Fruit fly (Drosophila melanogaster): ENCODE data around the gene CG10063.
A peak's percentile ranks its signal among the peaks of the same experiment; 100 is the strongest.

DNA sequence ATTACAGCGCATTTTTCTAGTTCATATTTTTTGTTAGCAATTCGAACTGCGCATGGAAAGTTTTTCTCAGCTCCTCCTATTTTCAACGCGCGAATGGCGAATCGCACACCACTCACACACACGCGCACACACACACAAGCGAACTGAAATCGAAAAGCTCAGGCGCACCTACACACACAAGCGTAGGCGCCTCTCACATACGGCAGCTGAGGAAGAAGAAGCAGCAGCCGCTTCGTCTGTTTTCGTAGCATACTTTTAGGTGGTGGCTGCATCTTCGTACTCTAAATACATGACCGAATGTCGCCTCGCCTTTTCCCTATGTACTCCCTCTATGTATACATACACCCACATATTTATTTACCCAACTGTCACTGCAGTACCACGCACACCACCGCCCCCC lies 46.4 kb downstream of the CG10063 start:
- no peak for TF ChIP-seq sage (GFP tag; optimal IDR thresholded peaks at IDR 0.05)
- no peak for TF ChIP-seq Rel (GFP tag; optimal IDR thresholded peaks at IDR 0.05)
- TF ChIP-seq Rel (tag; optimal IDR thresholded peaks at IDR 0.05): no peak
- no peak for TF ChIP-seq lola (GFP tag; optimal IDR thresholded peaks at IDR 0.05)
- TF ChIP-seq Dfd (GFP tag; optimal IDR thresholded peaks at IDR 0.05): peak; percentile 10
- no peak for TF ChIP-seq br (GFP tag; optimal IDR thresholded peaks at IDR 0.05)
- TF ChIP-seq sv (GFP tag; optimal IDR thresholded peaks at IDR 0.05): no peak
- no peak for TF ChIP-seq Hnf4 (GFP tag; optimal IDR thresholded peaks at IDR 0.05)
- TF ChIP-seq Abd-B (GFP tag; optimal IDR thresholded peaks at IDR 0.05): no peak
- no peak for TF ChIP-seq usp (GFP tag; optimal IDR thresholded peaks at IDR 0.05)
- TF ChIP-seq foxo (GFP tag; optimal IDR thresholded peaks at IDR 0.05): no peak
- peak; percentile 29 for TF ChIP-seq N (GFP tag; optimal IDR thresholded peaks at IDR 0.05)

All from whole organism, wandering third instar larva.